Fruit fly (Drosophila melanogaster) whole organism, embryonic: ENCODE measurements around the gene CG12301.

ENCODE experiments used
- Abd-B ChIP-seq: fragments of 200-800 bp; sonication (Bioruptor generic); optimal IDR thresholded peaks from 2 replicates; lab custom pipeline; 2018; ENCODE audit warnings: missing biosample characterization, mild to moderate bottlenecking, missing genetic modification characterization, moderate library complexity
- Bgb ChIP-seq: fragments of 200-800 bp; sonication (Bioruptor generic); IDR thresholded peaks from 2 replicates; pipeline ENCODE4 v1.3.6; 2022; ENCODE audit warnings: missing biosample characterization, missing genetic modification characterization; ENCODE audit not compliant: partially characterized antibody
- CG10274 ChIP-seq: fragments of 200-800 bp; sonication (Bioruptor generic); optimal IDR thresholded peaks from 3 replicates; lab custom pipeline; 2017; ENCODE audit warnings: missing biosample characterization, mild to moderate bottlenecking, missing genetic modification characterization
- CG11093 ChIP-seq: fragments of 200-800 bp; sonication (Bioruptor generic); IDR thresholded peaks from 3 replicates; pipeline ENCODE4 v1.3.6; 2022; ENCODE audit warnings: missing biosample characterization, missing genetic modification characterization
- CG12942 ChIP-seq: fragments of 200-800 bp; sonication (Bioruptor generic); optimal IDR thresholded peaks from 3 replicates; lab custom pipeline; 2016; ENCODE audit warnings: missing biosample characterization, missing genetic modification characterization
- CG13424 ChIP-seq: fragments of 200-800 bp; sonication (Bioruptor generic); optimal IDR thresholded peaks from 2 replicates; lab custom pipeline; 2019; ENCODE audit warnings: missing biosample characterization, mild to moderate bottlenecking, missing genetic modification characterization, moderate library complexity
- CG13775 ChIP-seq: fragments of 200-800 bp; sonication (Bioruptor generic); optimal IDR thresholded peaks from 3 replicates; lab custom pipeline; 2017; ENCODE audit warnings: missing biosample characterization, mild to moderate bottlenecking, missing genetic modification characterization
- CG13894 ChIP-seq: fragments of 200-800 bp; sonication (Bioruptor generic); optimal IDR thresholded peaks from 3 replicates; lab custom pipeline; 2018; ENCODE audit warnings: missing biosample characterization, mild to moderate bottlenecking, missing genetic modification characterization, moderate library complexity
- CG1647 ChIP-seq: fragments of 200-800 bp; sonication (Bioruptor generic); optimal IDR thresholded peaks from 3 replicates; lab custom pipeline; 2016; ENCODE audit warnings: missing biosample characterization, missing genetic modification characterization
- CG3065 ChIP-seq: fragments of 200-800 bp; sonication (Bioruptor generic); optimal IDR thresholded peaks from 2 replicates; lab custom pipeline; 2016; ENCODE audit warnings: missing biosample characterization, missing genetic modification characterization
- CG31441 ChIP-seq: fragments of 200-800 bp; sonication (Bioruptor generic); IDR thresholded peaks from 2 replicates; pipeline ENCODE4 v1.3.6; 2022; ENCODE audit warnings: missing biosample characterization, missing genetic modification characterization
- CG34376 ChIP-seq: fragments of 200-800 bp; sonication (Bioruptor generic); optimal IDR thresholded peaks from 2 replicates; lab custom pipeline; 2018; ENCODE audit warnings: missing biosample characterization, mild to moderate bottlenecking, missing genetic modification characterization
- CG5245 ChIP-seq: fragments of 200-800 bp; sonication (Bioruptor generic); optimal IDR thresholded peaks from 3 replicates; lab custom pipeline; 2016; ENCODE audit warnings: missing biosample characterization, missing genetic modification characterization
- CG6272 ChIP-seq: fragments of 200-800 bp; sonication (Bioruptor generic); IDR thresholded peaks from 2 replicates; pipeline ENCODE4 v1.3.6; 2022; ENCODE audit warnings: missing biosample characterization, missing genetic modification characterization
- CG8765 ChIP-seq: fragments of 200-800 bp; sonication (Bioruptor generic); IDR thresholded peaks from 2 replicates; pipeline ENCODE4 v1.3.6; 2022; ENCODE audit warnings: missing biosample characterization, missing genetic modification characterization
- CoRest ChIP-seq: fragments of 200-800 bp; sonication (Bioruptor generic); optimal IDR thresholded peaks from 3 replicates; lab custom pipeline; 2018; ENCODE audit warnings: missing biosample characterization, mild to moderate bottlenecking, missing genetic modification characterization, moderate library complexity
- D19B ChIP-seq: fragments of 200-800 bp; sonication (Bioruptor generic); optimal IDR thresholded peaks from 2 replicates; lab custom pipeline; 2017; ENCODE audit warnings: missing biosample characterization, mild to moderate bottlenecking, missing genetic modification characterization
- Ets97D ChIP-seq: fragments of 200-800 bp; sonication (Bioruptor generic); optimal IDR thresholded peaks from 3 replicates; lab custom pipeline; 2016; ENCODE audit warnings: missing biosample characterization, missing genetic modification characterization
- Fer3 ChIP-seq: fragments of 200-800 bp; sonication (Bioruptor generic); optimal IDR thresholded peaks from 2 replicates; lab custom pipeline; 2018; ENCODE audit warnings: missing biosample characterization, mild to moderate bottlenecking, missing genetic modification characterization, moderate library complexity
- HHEX ChIP-seq: fragments of 200-800 bp; sonication (Bioruptor generic); optimal IDR thresholded peaks from 3 replicates; lab custom pipeline; 2017; ENCODE audit warnings: missing biosample characterization, mild to moderate bottlenecking, missing genetic modification characterization, missing genetic modification reagents
- HLH3B ChIP-seq: fragments of 200-800 bp; sonication (Bioruptor generic); IDR thresholded peaks from 2 replicates; pipeline ENCODE4 v1.3.6; 2022; ENCODE audit warnings: missing biosample characterization, missing genetic modification characterization
- HLHmδ ChIP-seq: fragments of 200-800 bp; sonication (Bioruptor generic); optimal IDR thresholded peaks from 2 replicates; lab custom pipeline; 2018; ENCODE audit warnings: missing biosample characterization, mild to moderate bottlenecking, missing genetic modification characterization, moderate library complexity
- Hey ChIP-seq: fragments of 200-800 bp; sonication (Bioruptor generic); optimal IDR thresholded peaks from 3 replicates; lab custom pipeline; 2018; ENCODE audit warnings: missing biosample characterization, mild to moderate bottlenecking, missing genetic modification characterization
- Lhr ChIP-seq: fragments of 200-800 bp; sonication (Bioruptor generic); optimal IDR thresholded peaks from 3 replicates; lab custom pipeline; 2017; ENCODE audit warnings: mild to moderate bottlenecking, missing biosample characterization, missing genetic modification reagents, missing genetic modification characterization
- Neu2 ChIP-seq: fragments of 200-800 bp; sonication (Bioruptor generic); optimal IDR thresholded peaks from 3 replicates; lab custom pipeline; 2016; ENCODE audit warnings: missing biosample characterization, missing genetic modification characterization, borderline replicate concordance
- Ptx1 ChIP-seq: fragments of 200-800 bp; sonication (Bioruptor generic); IDR thresholded peaks from 2 replicates; pipeline ENCODE4 v1.3.6; 2022; ENCODE audit warnings: missing biosample characterization, missing genetic modification characterization
- Ravus ChIP-seq: fragments of 200-800 bp; sonication (Bioruptor generic); IDR thresholded peaks from 2 replicates; pipeline ENCODE4 v1.3.6; 2022; ENCODE audit warnings: missing biosample characterization, missing genetic modification characterization
- Tbp ChIP-seq: fragments of >200 bp; optimal IDR thresholded peaks from 2 replicates; lab custom pipeline; 2018; ENCODE audit warnings: missing biosample characterization, missing genetic modification characterization
- al ChIP-seq: fragments of 200-800 bp; sonication (Bioruptor generic); IDR thresholded peaks from 2 replicates; pipeline ENCODE4 v1.3.6; 2022; ENCODE audit warnings: missing biosample characterization, missing genetic modification characterization
- az2 ChIP-seq: fragments of 200-800 bp; sonication (Bioruptor generic); optimal IDR thresholded peaks from 3 replicates; lab custom pipeline; 2016; ENCODE audit warnings: missing biosample characterization, missing genetic modification characterization
- bab2 ChIP-seq: fragments of 200-800 bp; sonication (Bioruptor generic); optimal IDR thresholded peaks from 2 replicates; lab custom pipeline; 2016; ENCODE audit warnings: missing biosample characterization, missing genetic modification characterization
- cg ChIP-seq: fragments of 200-800 bp; sonication (Bioruptor generic); optimal IDR thresholded peaks from 3 replicates; lab custom pipeline; 2019; ENCODE audit warnings: missing biosample characterization, mild to moderate bottlenecking, missing genetic modification characterization, moderate library complexity
- ci ChIP-seq: fragments of 200-800 bp; sonication (Bioruptor generic); IDR thresholded peaks from 3 replicates; pipeline ENCODE4 v1.3.6; 2022; ENCODE audit warnings: missing biosample characterization, missing genetic modification characterization
- cwo ChIP-seq: fragments of 200-800 bp; sonication (Bioruptor generic); optimal IDR thresholded peaks from 3 replicates; lab custom pipeline; 2017; ENCODE audit warnings: missing biosample characterization, missing genetic modification characterization, mild to moderate bottlenecking, moderate library complexity, missing genetic modification reagents
- eve ChIP-seq, 2 experiments: fragments of >200 bp; optimal IDR thresholded peaks; 2 replicates each; lab custom pipeline; 2017; ENCODE audit warnings: missing biosample characterization in 2 of 2, missing genetic modification characterization in 2 of 2
- eyg ChIP-seq: fragments of 200-800 bp; sonication (Bioruptor generic); optimal IDR thresholded peaks from 3 replicates; lab custom pipeline; 2016; ENCODE audit warnings: missing biosample characterization, missing genetic modification characterization
- fd96Cb ChIP-seq: fragments of 200-800 bp; sonication (Bioruptor generic); optimal IDR thresholded peaks from 2 replicates; lab custom pipeline; 2018; ENCODE audit warnings: missing biosample characterization, mild to moderate bottlenecking, missing genetic modification characterization, moderate library complexity
- gce ChIP-seq: fragments of 200-800 bp; sonication (Bioruptor generic); IDR thresholded peaks from 3 replicates; pipeline ENCODE4 v1.3.6; 2022; ENCODE audit warnings: missing biosample characterization, missing genetic modification characterization
- gcm2 ChIP-seq: fragments of 200-800 bp; sonication (Bioruptor generic); optimal IDR thresholded peaks from 2 replicates; lab custom pipeline; 2016; ENCODE audit warnings: missing biosample characterization, missing genetic modification characterization
- jumu ChIP-seq: fragments of 200-800 bp; sonication (Bioruptor generic); optimal IDR thresholded peaks from 3 replicates; lab custom pipeline; 2016; ENCODE audit warnings: missing biosample characterization, missing genetic modification characterization
- knrl ChIP-seq: fragments of 200-800 bp; sonication (Bioruptor generic); IDR thresholded peaks from 3 replicates; pipeline ENCODE4 v1.3.6; 2022; ENCODE audit warnings: missing biosample characterization, missing genetic modification characterization; ENCODE audit not compliant: partially characterized antibody
- luna ChIP-seq: fragments of 200-800 bp; sonication (Bioruptor generic); optimal IDR thresholded peaks from 2 replicates; lab custom pipeline; 2016; ENCODE audit warnings: missing biosample characterization, missing genetic modification characterization
- onecut ChIP-seq: fragments of 200-800 bp; sonication (Bioruptor generic); IDR thresholded peaks from 2 replicates; pipeline ENCODE4 v1.3.6; 2022; ENCODE audit warnings: missing biosample characterization, missing genetic modification characterization
- schlank ChIP-seq: fragments of 200-800 bp; sonication (Bioruptor generic); optimal IDR thresholded peaks from 2 replicates; lab custom pipeline; 2018; ENCODE audit warnings: missing biosample characterization, mild to moderate bottlenecking, missing genetic modification characterization
- sna ChIP-seq: fragments of 200-800 bp; sonication (Bioruptor generic); IDR thresholded peaks from 2 replicates; pipeline ENCODE4 v1.3.6; 2022; ENCODE audit warnings: missing biosample characterization, missing genetic modification characterization; ENCODE audit not compliant: partially characterized antibody
- tll ChIP-seq, 2 experiments: fragments of 200-800 bp in 1 of 2; fragments of >200 bp in 1 of 2; sonication (Bioruptor generic) in 1 of 2; optimal IDR thresholded peaks; 2 replicates each; lab custom pipeline; 2017 to 2019; ENCODE audit warnings: missing biosample characterization in 2 of 2, missing genetic modification characterization in 2 of 2, mild to moderate bottlenecking in 1 of 2, moderate library complexity in 1 of 2
- tna ChIP-seq: fragments of 200-800 bp; sonication (Bioruptor generic); IDR thresholded peaks from 2 replicates; pipeline ENCODE4 v1.3.6; 2022; ENCODE audit warnings: missing biosample characterization, missing genetic modification characterization; ENCODE audit not compliant: partially characterized antibody
- tx ChIP-seq: fragments of 200-800 bp; sonication (Bioruptor generic); optimal IDR thresholded peaks from 2 replicates; lab custom pipeline; 2016; ENCODE audit warnings: missing biosample characterization, missing genetic modification characterization
- wor ChIP-seq: fragments of 200-800 bp; sonication (Bioruptor generic); IDR thresholded peaks from 2 replicates; pipeline ENCODE4 v1.3.6; 2022; ENCODE audit warnings: missing biosample characterization, missing genetic modification characterization

The CG12301 gene

dm6 chr3L:15625676-15626414 lies 45.2 kb downstream of the CG12301 start (continued):
- peak; percentile 78 for TF ChIP-seq D19B (GFP tag; lab: Kevin White, UChicago)
- peak; percentile 59 for TF ChIP-seq CG10274 (GFP tag; lab: Kevin White, UChicago)
- TF ChIP-seq CoRest = peak; percentile 97
- peak; percentile 36 for TF ChIP-seq schlank (tag; lab: Kevin White, UChicago)
- TF ChIP-seq luna (GFP tag; lab: Kevin White, UChicago) = no peak
- peak; percentile 89 for TF ChIP-seq az2 (GFP tag; lab: Kevin White, UChicago)
- peak; percentile 45 for TF ChIP-seq onecut (GFP tag; lab: Robert Waterston, UW)
- TF ChIP-seq eyg (GFP tag; lab: Kevin White, UChicago) = no peak
- peak; percentile 96 for TF ChIP-seq CG31441 (GFP tag; lab: Robert Waterston, UW)
- TF ChIP-seq jumu (GFP tag; lab: Kevin White, UChicago) = peak; percentile 33
- TF ChIP-seq tll (GFP tag; optimal IDR thresholded peaks at IDR 0.05; lab: Kevin White, UChicago) = no peak
- TF ChIP-seq Bgb (GFP tag; lab: Robert Waterston, UW) = no peak
- peak; percentile 70 for TF ChIP-seq Lhr (GFP tag; lab: Kevin White, UChicago)
- peak; percentile 57 for TF ChIP-seq CG3065 (GFP tag; lab: Kevin White, UChicago)
- TF ChIP-seq al (GFP tag; lab: Robert Waterston, UW) = peak; percentile 88
- peak; percentile 97 for TF ChIP-seq fd96Cb (tag; lab: Kevin White, UChicago)
- TF ChIP-seq CG1647 (GFP tag; lab: Kevin White, UChicago) = peak; percentile 21
- peak; percentile 78 for TF ChIP-seq HLH3B (GFP tag; lab: Robert Waterston, UW)
- TF ChIP-seq cwo (GFP tag; lab: Kevin White, UChicago) = peak; percentile 88
- peak; percentile 72 for TF ChIP-seq ci (GFP tag; lab: Robert Waterston, UW)
- no peak for TF ChIP-seq gce (GFP tag; lab: Robert Waterston, UW)
- TF ChIP-seq CG34376 = no peak
- peak; percentile 89 for TF ChIP-seq CG13775 (GFP tag; lab: Kevin White, UChicago)
- TF ChIP-seq cg (GFP tag; lab: Kevin White, UChicago) = peak; percentile 89
- no peak for TF ChIP-seq Neu2 (GFP tag; lab: Kevin White, UChicago)
- no peak for TF ChIP-seq sna (GFP tag; lab: Robert Waterston, UW)
- TF ChIP-seq wor (GFP tag; lab: Robert Waterston, UW) = peak; percentile 91
- TF ChIP-seq CG13424 (tag; lab: Kevin White, UChicago) = peak; percentile 94
- no peak for TF ChIP-seq Hey (tag; lab: Kevin White, UChicago)
- TF ChIP-seq CG12942 (GFP tag; lab: Kevin White, UChicago) = peak; percentile 84
- TF ChIP-seq Tbp = no peak
- TF ChIP-seq HHEX (GFP tag; lab: Kevin White, UChicago) = peak; percentile 86
- no peak for TF ChIP-seq tna (GFP tag; lab: Robert Waterston, UW)
- TF ChIP-seq eve (GFP tag; optimal IDR thresholded peaks at IDR 0.05; lab: Kevin White, UChicago) = peak in 1 of 2 experiments; percentile 92
- peak; percentile 95 for TF ChIP-seq Abd-B (GFP tag; lab: Kevin White, UChicago)
- TF ChIP-seq gcm2 = no peak
- peak; percentile 65 for TF ChIP-seq HLHmδ (GFP tag; lab: Kevin White, UChicago)
- TF ChIP-seq Ptx1 = peak; percentile 90
- TF ChIP-seq CG5245 (GFP tag; lab: Kevin White, UChicago) = peak; percentile 73
- no peak for TF ChIP-seq Ets97D (GFP tag; lab: Kevin White, UChicago)
- TF ChIP-seq Fer3 (tag; lab: Kevin White, UChicago) = peak; percentile 88
- no peak for TF ChIP-seq tx (GFP tag; lab: Kevin White, UChicago)
- peak; percentile 34; the same call in 1 of the 2 replicates for TF ChIP-seq CG8765
- peak; percentile 48 for TF ChIP-seq Ravus (GFP tag; lab: Robert Waterston, UW)
- TF ChIP-seq bab2 = peak; percentile 34
- no peak for TF ChIP-seq knrl (GFP tag; lab: Robert Waterston, UW)
- peak; percentile 25 for TF ChIP-seq CG13894
- no peak for TF ChIP-seq CG6272
- TF ChIP-seq CG11093 = peak; percentile 80; the same call in 2 of the 3 replicates
